Worm (Caenorhabditis elegans): ENCODE data around the gene slc-25A18.1.

DNA sequence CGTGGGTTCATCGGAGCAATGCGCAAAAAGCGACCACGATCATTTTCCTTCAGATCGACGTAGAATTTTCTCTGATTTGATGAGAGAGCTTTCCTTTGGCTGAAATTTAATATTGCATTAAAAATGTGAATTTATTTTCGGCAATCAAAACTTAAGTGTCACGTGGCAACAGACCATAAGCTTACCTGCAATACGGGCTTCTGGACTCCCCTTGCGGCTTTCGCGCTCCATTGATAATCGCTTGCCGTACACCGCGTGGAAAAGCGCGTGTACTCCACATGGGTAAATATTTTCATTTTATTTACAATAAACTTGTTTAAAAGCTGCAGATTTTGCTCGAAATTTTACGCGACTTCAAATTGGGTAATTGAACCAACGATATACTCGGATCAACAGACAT lies 21.2 kb downstream of the slc-25A18.1 start, which contains the start of gene plp-2:
- TF ChIP-seq unc-62 (GFP tag; optimal IDR thresholded peaks at IDR 0.05): no peak
- TF ChIP-seq ccch-3 (GFP tag; optimal IDR thresholded peaks at IDR 0.05): no peak
- no peak for TF ChIP-seq lsy-27 (tag; optimal IDR thresholded peaks at IDR 0.05; ENCODE audit: borderline replicate concordance, insufficient read depth)
- no peak for TF ChIP-seq snpc-4 (GFP tag; optimal IDR thresholded peaks at IDR 0.05)
- no peak for TF ChIP-seq snpc-4 (tag; optimal IDR thresholded peaks at IDR 0.05)
- TF ChIP-seq tlf-1 (GFP tag; optimal IDR thresholded peaks at IDR 0.05): no peak
- no peak for TF ChIP-seq rcor-1 (GFP tag; IDR thresholded peaks at IDR 0.05)
- no peak for TF ChIP-seq Y79H2A.3 (GFP tag; conservative IDR thresholded peaks at IDR 0.05)
- no peak for TF ChIP-seq pha-4 (tag; optimal IDR thresholded peaks at IDR 0.05)
- no peak for TF ChIP-seq ets-4 (GFP tag; optimal IDR thresholded peaks at IDR 0.05)
- TF ChIP-seq F55B11.4 (tag; optimal IDR thresholded peaks at IDR 0.05; ENCODE audit: borderline replicate concordance, insufficient read depth): no peak

Data from whole organism, young adult.